Worm (Caenorhabditis elegans) whole organism, young adult: ENCODE measurements around the gene Y51H7BR.4.

Source experiments
- F10E7.11 ChIP-seq: sonication (generic microtip); optimal IDR thresholded peaks from 2 replicates; lab custom pipeline; 2017; ENCODE audit warnings: mild to moderate bottlenecking, missing genetic modification characterization, moderate library complexity, missing compliant biosample characterization
- F49E8.2 ChIP-seq: sonication (generic microtip); optimal IDR thresholded peaks from 3 replicates; lab custom pipeline; 2017; ENCODE audit warnings: missing genetic modification characterization, mild to moderate bottlenecking, missing compliant biosample characterization, antibody characterized with exemption, moderate library complexity; ENCODE audit not compliant: insufficient read depth
- Y79H2A.3 ChIP-seq: fragments of 200-800 bp; sonication (Bioruptor generic); conservative IDR thresholded peaks from 2 replicates; pipeline ENCODE4 v1.3.6; 2022; ENCODE audit warnings: missing genetic modification reagents, missing genetic modification characterization, missing compliant biosample characterization
- ZK185.1 ChIP-seq: sonication (generic microtip); optimal IDR thresholded peaks from 2 replicates; lab custom pipeline; 2016; ENCODE audit warnings: mild to moderate bottlenecking, missing genetic modification characterization, missing compliant biosample characterization; ENCODE audit not compliant: poor library complexity, severe bottlenecking
- attf-3 ChIP-seq: fragments of 200-800 bp; sonication (Bioruptor generic); conservative IDR thresholded peaks from 2 replicates; pipeline ENCODE4 v1.3.6; 2022; ENCODE audit warnings: missing genetic modification reagents, missing genetic modification characterization, missing compliant biosample characterization
- dpl-1 ChIP-seq: fragments of 150-350 bp; optimal IDR thresholded peaks from 2 replicates; lab custom pipeline; 2014; ENCODE audit warnings: missing biosample characterization, missing genetic modification reagents, missing genetic modification characterization
- ets-4 ChIP-seq: fragments of 200-800 bp; sonication (Bioruptor generic); optimal IDR thresholded peaks from 2 replicates; lab custom pipeline; 2018; ENCODE audit warnings: mild to moderate bottlenecking, missing genetic modification characterization, missing compliant biosample characterization
- nhr-90 ChIP-seq: sonication (generic microtip); optimal IDR thresholded peaks from 2 replicates; lab custom pipeline; 2016; ENCODE audit warnings: missing genotype, mild to moderate bottlenecking, missing genetic modification characterization, missing compliant biosample characterization
- repo-1 ChIP-seq: sonication (generic microtip); optimal IDR thresholded peaks from 2 replicates; lab custom pipeline; 2017; ENCODE audit warnings: mild to moderate bottlenecking, missing genetic modification characterization, missing compliant biosample characterization
- snpc-4 ChIP-seq, 5 experiments: fragments of 150-350 bp in 1 of 5; sonication (generic microtip) in 4 of 5; optimal IDR thresholded peaks; 2 replicates each; lab custom pipeline; 2014 to 2018; ENCODE audit warnings: missing genetic modification characterization in 5 of 5, missing biosample characterization in 3 of 5, antibody characterized with exemption in 2 of 5, mild to moderate bottlenecking in 2 of 5, missing compliant biosample characterization in 2 of 5, missing genotype in 2 of 5, moderate library complexity in 2 of 5, missing genetic modification reagents in 1 of 5
- unc-130 ChIP-seq: sonication (generic microtip); optimal IDR thresholded peaks from 2 replicates; lab custom pipeline; 2016; ENCODE audit warnings: missing genetic modification reagents, missing genetic modification characterization, missing compliant biosample characterization
- unc-62 ChIP-seq: fragments of 150-350 bp; optimal IDR thresholded peaks from 2 replicates; lab custom pipeline; 2014; ENCODE audit warnings: missing biosample characterization, missing genetic modification reagents, missing genetic modification characterization
- ztf-18 ChIP-seq: sonication (generic microtip); optimal IDR thresholded peaks from 2 replicates; lab custom pipeline; 2016; ENCODE audit warnings: missing genotype, mild to moderate bottlenecking, missing genetic modification characterization, missing compliant biosample characterization
- ztf-6 ChIP-seq: fragments of 200-800 bp; sonication (Bioruptor generic); IDR thresholded peaks from 2 replicates; pipeline ENCODE4 v1.3.6; 2022; ENCODE audit warnings: missing genetic modification reagents, missing genetic modification characterization, missing compliant biosample characterization

DNA sequence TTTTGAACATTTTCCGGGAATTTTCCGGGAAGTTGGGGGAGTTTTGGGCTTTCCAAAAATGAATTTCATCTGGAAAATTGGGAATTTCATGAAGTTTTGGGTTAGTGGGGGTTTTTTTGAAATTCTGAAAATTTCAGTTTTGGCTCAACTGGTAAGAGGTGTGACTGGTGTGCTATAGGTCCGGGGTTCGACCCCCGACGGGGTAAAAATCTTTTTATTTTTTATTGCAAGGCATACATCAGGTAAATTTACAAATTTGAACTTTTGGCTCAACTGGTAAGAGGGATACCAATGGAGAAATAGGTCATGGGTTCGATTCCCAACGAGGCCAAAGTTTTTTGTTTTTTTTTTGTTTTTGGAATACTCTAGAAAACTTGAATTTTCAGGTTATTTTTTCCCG, 47.5 kb upstream of the Y51H7BR.4 start:
- no peak for TF ChIP-seq F10E7.11
- TF ChIP-seq unc-130 (GFP tag; lab: Kevin White, UChicago), result no peak
- TF ChIP-seq Y79H2A.3, result no peak
- no peak for TF ChIP-seq repo-1
- TF ChIP-seq ZK185.1 (tag; lab: Kevin White, UChicago), result no peak
- TF ChIP-seq unc-62 (GFP tag; lab: Kevin White, UChicago), result no peak
- TF ChIP-seq dpl-1 (GFP tag; lab: Kevin White, UChicago), result no peak
- TF ChIP-seq ets-4, result no peak
- no peak for TF ChIP-seq attf-3
- TF ChIP-seq ztf-18 (tag; lab: Kevin White, UChicago), result no peak
- no peak for TF ChIP-seq F49E8.2 (tag; lab: Kevin White, UChicago)
- TF ChIP-seq ztf-6 (GFP tag; lab: Robert Waterston, UW), result no peak
- TF ChIP-seq snpc-4 (GFP tag; optimal IDR thresholded peaks at IDR 0.05; lab: Kevin White, UChicago), result no peak
- TF ChIP-seq snpc-4 (tag; optimal IDR thresholded peaks at IDR 0.05; lab: Kevin White, UChicago), result no peak
- no peak for TF ChIP-seq nhr-90 (tag; lab: Kevin White, UChicago)
